Worm (Caenorhabditis elegans): ENCODE data around the gene fbxb-78.

fbxb-78 gene

ce11 chrIV:4771792-4772191 is 34.4 kb downstream of the fbxb-78 start, which contains the start of gene R11E3.2:
Gene R11E3.2 (plus strand): TSS chrIV:4772092.
- TF ChIP-seq ceh-18 (tag; optimal IDR thresholded peaks at IDR 0.05), result no peak
- TF ChIP-seq pax-1 (tag; optimal IDR thresholded peaks at IDR 0.05), result no peak
- TF ChIP-seq nfya-1 (tag; optimal IDR thresholded peaks at IDR 0.05), result no peak
- no peak for TF ChIP-seq fax-1 (tag; optimal IDR thresholded peaks at IDR 0.05)
- TF ChIP-seq ceh-48 (tag; optimal IDR thresholded peaks at IDR 0.05), result no peak
- TF ChIP-seq ref-2 (tag; optimal IDR thresholded peaks at IDR 0.05), result no peak
- no peak for TF ChIP-seq madf-2 (tag; optimal IDR thresholded peaks at IDR 0.05)
- TF ChIP-seq nhr-11 (tag; optimal IDR thresholded peaks at IDR 0.05), result no peak
- TF ChIP-seq C38D4.7 (GFP tag; optimal IDR thresholded peaks at IDR 0.05), result no peak
- no peak for TF ChIP-seq pros-1 (tag; optimal IDR thresholded peaks at IDR 0.05)
- no peak for TF ChIP-seq ceh-19 (GFP tag; optimal IDR thresholded peaks at IDR 0.05)
- TF ChIP-seq che-1 (tag; optimal IDR thresholded peaks at IDR 0.05), result no peak
- no peak for TF ChIP-seq K02D7.2 (tag; optimal IDR thresholded peaks at IDR 0.05)
- TF ChIP-seq elt-4 (tag; optimal IDR thresholded peaks at IDR 0.05), result no peak
- TF ChIP-seq lim-6 (tag; optimal IDR thresholded peaks at IDR 0.05), result no peak
- TF ChIP-seq sdc-2 (tag; optimal IDR thresholded peaks at IDR 0.05), result no peak
- no peak for TF ChIP-seq ceh-9 (tag; optimal IDR thresholded peaks at IDR 0.05)

ce11 chrIV:4776001-4776400 is 38.6 kb downstream of the fbxb-78 start, which contains the start of gene R11E3.19:
Gene R11E3.19 (minus strand): TSS chrIV:4776101.
- TF ChIP-seq zip-5 (tag; optimal IDR thresholded peaks at IDR 0.05) (no peak), pax-1 (tag; optimal IDR thresholded peaks at IDR 0.05) (no peak), pat-9 (tag; optimal IDR thresholded peaks at IDR 0.05) (no peak), ceh-14 (tag; optimal IDR thresholded peaks at IDR 0.05) (no peak), ceh-45 (GFP tag; IDR thresholded peaks at IDR 0.05) (no peak), unc-42 (tag; optimal IDR thresholded peaks at IDR 0.05) (no peak), nhr-232 (tag; optimal IDR thresholded peaks at IDR 0.05) (no peak), elt-4 (tag; optimal IDR thresholded peaks at IDR 0.05) (no peak), npax-4 (tag; optimal IDR thresholded peaks at IDR 0.05) (no peak), fax-1 (tag; optimal IDR thresholded peaks at IDR 0.05) (no peak), ref-2 (tag; optimal IDR thresholded peaks at IDR 0.05) (no peak), nhr-11 (tag; optimal IDR thresholded peaks at IDR 0.05) (no peak), ceh-48 (tag; optimal IDR thresholded peaks at IDR 0.05) (no peak), ahr-1 (tag; optimal IDR thresholded peaks at IDR 0.05) (no peak), che-1 (tag; optimal IDR thresholded peaks at IDR 0.05) (no peak)

- TF ChIP-seq nfya-1 (tag; optimal IDR thresholded peaks at IDR 0.05) (peak; percentile 96), C08G9.2 (tag; optimal IDR thresholded peaks at IDR 0.05) (no peak)
Observed at ce11 chrIV:4776501-4776900, 39.1 kb downstream of the fbxb-78 start.

- no peak for TF ChIP-seq ceh-6 (GFP tag; optimal IDR thresholded peaks at IDR 0.05)
- TF ChIP-seq tbx-2 (tag; optimal IDR thresholded peaks at IDR 0.05), result no peak
- TF ChIP-seq rnt-1 (tag; optimal IDR thresholded peaks at IDR 0.05), result no peak
- TF ChIP-seq ref-2 (tag; optimal IDR thresholded peaks at IDR 0.05), result no peak
- no peak for TF ChIP-seq hlh-8 (tag; optimal IDR thresholded peaks at IDR 0.05)
- TF ChIP-seq T23F11.4 (GFP tag; optimal IDR thresholded peaks at IDR 0.05), result no peak
- no peak for TF ChIP-seq pqm-1 (tag; optimal IDR thresholded peaks at IDR 0.05)
- no peak for TF ChIP-seq pax-1 (tag; optimal IDR thresholded peaks at IDR 0.05)
- TF ChIP-seq mec-3 (tag; optimal IDR thresholded peaks at IDR 0.05; ENCODE audit: borderline replicate concordance), result no peak
- TF ChIP-seq unc-55 (GFP tag; optimal IDR thresholded peaks at IDR 0.05), result no peak
Observed at ce11 chrIV:4780129-4780528, 42.8 kb downstream of the fbxb-78 start, which contains the start of gene set-15. Gene set-15 (minus strand): TSS chrIV:4780229.

DNA sequence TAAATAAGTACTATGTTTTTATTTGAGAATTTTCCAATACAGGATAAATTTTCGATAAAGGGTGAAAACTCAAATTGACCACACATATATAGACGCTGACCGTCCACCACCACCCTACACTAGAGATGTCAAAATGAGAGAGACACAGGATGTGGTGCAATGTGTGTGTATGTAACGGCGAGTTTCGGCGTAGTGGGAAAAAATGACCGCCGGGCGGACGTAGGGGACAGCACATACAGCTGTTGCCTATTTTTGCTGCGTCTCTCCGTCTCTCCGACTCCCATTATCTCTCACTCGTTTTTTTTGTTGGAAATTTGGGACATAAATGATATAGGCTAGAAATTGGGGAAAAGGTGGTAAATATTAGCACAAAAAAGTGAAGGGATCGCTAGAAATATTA is 43.8 kb downstream of the fbxb-78 start:
- TF ChIP-seq sdc-2 (tag; optimal IDR thresholded peaks at IDR 0.05) (no peak), ceh-18 (tag; optimal IDR thresholded peaks at IDR 0.05) (peak; percentile 3), nfya-1 (tag; optimal IDR thresholded peaks at IDR 0.05) (peak; percentile 4), elt-2 (tag; optimal IDR thresholded peaks at IDR 0.05) (peak; percentile 23), madf-2 (tag; optimal IDR thresholded peaks at IDR 0.05) (peak; percentile 15), nhr-11 (tag; optimal IDR thresholded peaks at IDR 0.05) (no peak), ceh-45 (GFP tag; IDR thresholded peaks at IDR 0.05) (no peak), ttx-3 (tag; optimal IDR thresholded peaks at IDR 0.05) (no peak), K02D7.2 (tag; optimal IDR thresholded peaks at IDR 0.05) (no peak), eyg-1 (tag; optimal IDR thresholded peaks at IDR 0.05) (no peak), C38D4.7 (GFP tag; optimal IDR thresholded peaks at IDR 0.05) (no peak), ceh-14 (tag; optimal IDR thresholded peaks at IDR 0.05) (no peak)

All from whole organism, late embryonic.